Worm (Caenorhabditis elegans): ENCODE data around the gene aagr-4.
A peak's percentile ranks its signal among the peaks of the same experiment; 100 is the strongest.
"Not testable (repeated sequence)": the region's sequence is repeated elsewhere in the genome, so short reads cannot be mapped to it uniquely, and the experiment has no call there.

The aagr-4 gene

ce11 chrX:443433-443832 is 17.0 kb upstream of the aagr-4 start:
- TF ChIP-seq pha-4 (GFP tag; IDR thresholded peaks at IDR 0.05) (0 out of 2 replicates have a peak, but pooled peaks have one; percentile 21), lin-38 (GFP tag; IDR thresholded peaks at IDR 0.05) (0 out of 2 replicates have a peak, but pooled peaks have one; percentile 8), mdt-29 (GFP tag; IDR thresholded peaks at IDR 0.05) (peak; percentile 30; the same call in 1 of the 2 replicates), snpc-1.2 (GFP tag; IDR thresholded peaks at IDR 0.05) (0 out of 2 replicates have a peak, but pooled peaks have one; percentile 34)
- not testable (repeated sequence) for TF ChIP-seq pha-4 (tag; optimal IDR thresholded peaks at IDR 0.05)

ce11 chrX:449820-450219 is 10.6 kb upstream of the aagr-4 start, which contains the start of gene F52D1.2:
Gene F52D1.2 (minus strand): TSS chrX:450212.
- TF ChIP-seq daf-19 (GFP tag; conservative IDR thresholded peaks at IDR 0.05), result no peak
- TF ChIP-seq ceh-20 (GFP tag; IDR thresholded peaks at IDR 0.05), result no peak
- peak; percentile 13 for TF ChIP-seq hlh-11 (tag; optimal IDR thresholded peaks at IDR 0.05)
- no peak for TF ChIP-seq aha-1 (tag)
- no peak for TF ChIP-seq ama-1 (optimal IDR thresholded peaks at IDR 0.05)
- TF ChIP-seq zfp-2 (tag; optimal IDR thresholded peaks at IDR 0.05), result no peak
- TF ChIP-seq daf-12 (tag; optimal IDR thresholded peaks at IDR 0.05), result no peak
- TF ChIP-seq nhr-48 (tag; optimal IDR thresholded peaks at IDR 0.05), result no peak
- TF ChIP-seq daf-16 (GFP tag; optimal IDR thresholded peaks at IDR 0.05), result no peak
- peak; percentile 50 for TF ChIP-seq daf-16 (tag; optimal IDR thresholded peaks at IDR 0.05)
- TF ChIP-seq ctbp-1 (GFP tag; IDR thresholded peaks at IDR 0.05), result no peak
- peak; percentile 14; the same call in 1 of the 2 replicates for TF ChIP-seq dmd-6 (GFP tag; IDR thresholded peaks at IDR 0.05)
- no peak for TF ChIP-seq lsy-2 (tag; optimal IDR thresholded peaks at IDR 0.05)
- TF ChIP-seq ceh-44 (GFP tag; IDR thresholded peaks at IDR 0.05), result no peak
- TF ChIP-seq pha-4 (GFP tag; IDR thresholded peaks at IDR 0.05), result no peak
- no peak for TF ChIP-seq pha-4 (tag; optimal IDR thresholded peaks at IDR 0.05)
- no peak for TF ChIP-seq Y75B8A.6 (GFP tag; IDR thresholded peaks at IDR 0.05)
- no peak for TF ChIP-seq D1046.2 (GFP tag; IDR thresholded peaks at IDR 0.05)
- no peak for TF ChIP-seq lin-39 (tag; optimal IDR thresholded peaks at IDR 0.05)
- TF ChIP-seq F44E2.7 (GFP tag; IDR thresholded peaks at IDR 0.05), result no peak
- TF ChIP-seq Y5F2A.4 (GFP tag; optimal IDR thresholded peaks at IDR 0.05), result no peak
- no peak for TF ChIP-seq fos-1 (tag; optimal IDR thresholded peaks at IDR 0.05)
- no peak for TF ChIP-seq dpl-1 (GFP tag; optimal IDR thresholded peaks at IDR 0.05)
- no peak for TF ChIP-seq ces-1 (GFP tag; optimal IDR thresholded peaks at IDR 0.05)
- peak; percentile 72 for TF ChIP-seq pqm-1 (tag; optimal IDR thresholded peaks at IDR 0.05)
- TF ChIP-seq nhr-28 (tag; optimal IDR thresholded peaks at IDR 0.05), result peak; percentile 70
- no peak for TF ChIP-seq dmd-9 (GFP tag; IDR thresholded peaks at IDR 0.05)

ce11 chrX:457139-457802 is 3.2 kb upstream of the aagr-4 start, which contains the start of gene abu-12:
Gene abu-12 (minus strand): TSS chrX:457610.
- TF ChIP-seq lin-15B (tag; optimal IDR thresholded peaks at IDR 0.05) (no peak), mxl-3 (GFP tag; optimal IDR thresholded peaks at IDR 0.05) (peak; percentile 17), F10B5.3 (tag; optimal IDR thresholded peaks at IDR 0.05) (no peak), nhr-237 (tag; optimal IDR thresholded peaks at IDR 0.05) (no peak), F44E2.7 (GFP tag; IDR thresholded peaks at IDR 0.05) (0 out of 2 replicates have a peak, but pooled peaks have one; percentile 49), vab-7 (GFP tag; IDR thresholded peaks at IDR 0.05) (no peak), nhr-28 (tag; optimal IDR thresholded peaks at IDR 0.05) (no peak), mxl-2 (GFP tag; conservative IDR thresholded peaks at IDR 0.05) (0 out of 2 replicates have a peak, but pooled peaks have one; percentile 5), aha-1 (tag) (peak; percentile 91), set-16 (GFP tag; IDR thresholded peaks at IDR 0.05) (peak; percentile 65), egl-43 (GFP tag; IDR thresholded peaks at IDR 0.05) (0 out of 2 replicates have a peak, but pooled peaks have one; percentile 26), nhr-102 (tag; optimal IDR thresholded peaks at IDR 0.05) (no peak)

Data from whole organism, L4 larva.